Worm (Caenorhabditis elegans): ENCODE results near the gene Y17G7B.8.

Y17G7B.8 gene

DNA sequence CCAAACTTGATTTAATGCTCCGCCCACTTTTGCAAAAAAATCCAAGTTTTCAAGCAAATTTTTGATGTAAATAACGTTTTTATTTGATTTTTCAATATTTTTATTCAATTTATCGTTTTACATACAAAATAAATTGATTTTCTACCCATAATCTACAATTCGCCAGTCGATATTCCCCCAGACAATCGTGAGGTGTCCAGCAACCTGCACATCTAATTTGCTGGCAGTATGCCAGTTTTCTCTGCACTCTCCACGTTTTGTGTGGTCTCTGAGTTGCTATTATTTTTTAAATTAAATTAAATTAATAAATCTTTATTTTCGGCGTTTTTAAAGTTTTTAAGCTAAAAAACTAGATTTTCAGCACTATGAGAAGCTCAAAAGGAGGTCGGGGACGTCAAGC lies 47.4 kb downstream of the Y17G7B.8 start (continued):
- TF ChIP-seq madf-10 (tag; optimal IDR thresholded peaks at IDR 0.05) (peak; percentile 85), snpc-1.1 (tag; optimal IDR thresholded peaks at IDR 0.05; ENCODE audit: insufficient read depth) (peak; percentile 16), tbp1 (GFP tag; optimal IDR thresholded peaks at IDR 0.05) (peak; percentile 76), ztf-22 (GFP tag; optimal IDR thresholded peaks at IDR 0.05) (no peak), F33H1.4 (GFP tag; IDR thresholded peaks at IDR 0.05) (peak; percentile 93), rec-8 (tag; optimal IDR thresholded peaks at IDR 0.05) (no peak), nfyb-1 (GFP tag; IDR thresholded peaks at IDR 0.05) (peak; percentile 84; the same call in 1 of the 2 replicates), C17E4.6 (GFP tag; IDR thresholded peaks at IDR 0.05) (peak; percentile 71), F37B4.10 (GFP tag; IDR thresholded peaks at IDR 0.05) (no peak), efl-1 (GFP tag; optimal IDR thresholded peaks at IDR 0.05) (peak; percentile 55), ccch-3 (GFP tag; optimal IDR thresholded peaks at IDR 0.05) (peak; percentile 65), ceh-40 (GFP tag; IDR thresholded peaks at IDR 0.05) (no peak), lin-26 (GFP tag; IDR thresholded peaks at IDR 0.05) (no peak), lin-54 (GFP tag; optimal IDR thresholded peaks at IDR 0.05) (peak; percentile 96), T07F8.4 (tag; optimal IDR thresholded peaks at IDR 0.05) (peak; percentile 31), ZK185.1 (tag; optimal IDR thresholded peaks at IDR 0.05; ENCODE audit: poor library complexity, severe bottlenecking) (no peak), ceh-58 (GFP tag; IDR thresholded peaks at IDR 0.05) (no peak), pbrm-1 (GFP tag; IDR thresholded peaks at IDR 0.05) (peak; percentile 85; the same call in 1 of the 2 replicates), nhr-120 (GFP tag; IDR thresholded peaks at IDR 0.05) (no peak), mxl-1 (tag; optimal IDR thresholded peaks at IDR 0.05) (no peak), snpc-1.3 (tag; optimal IDR thresholded peaks at IDR 0.05; ENCODE audit: insufficient read depth) (peak; percentile 87), lin-35 (GFP tag; optimal IDR thresholded peaks at IDR 0.05) (peak in 1 of 3 experiments; percentile 88), F49E8.2 (tag; optimal IDR thresholded peaks at IDR 0.05; ENCODE audit: insufficient read depth) (peak; percentile 59), rpc-1 (optimal IDR thresholded peaks at IDR 0.05) (no peak), rpc-1 (tag; optimal IDR thresholded peaks at IDR 0.05) (no peak), B0261.1 (tag; optimal IDR thresholded peaks at IDR 0.05) (no peak), D2030.7 (GFP tag; IDR thresholded peaks at IDR 0.05) (peak; percentile 96), attf-5 (GFP tag; optimal IDR thresholded peaks at IDR 0.05) (peak; percentile 94), hrde-1 (tag; optimal IDR thresholded peaks at IDR 0.05; ENCODE audit: borderline replicate concordance) (peak; percentile 18), mes-4 (tag; optimal IDR thresholded peaks at IDR 0.05) (no peak), unc-130 (GFP tag; optimal IDR thresholded peaks at IDR 0.05) (peak; percentile 44), lsy-27 (tag; optimal IDR thresholded peaks at IDR 0.05; ENCODE audit: borderline replicate concordance, insufficient read depth) (no peak), nhr-80 (tag; optimal IDR thresholded peaks at IDR 0.05) (peak; percentile 28), F23B12.7 (tag; optimal IDR thresholded peaks at IDR 0.05; ENCODE audit: insufficient read depth) (no peak), hmg-1.2 (GFP tag; IDR thresholded peaks at IDR 0.05) (peak; percentile 98), dpl-1 (GFP tag; optimal IDR thresholded peaks at IDR 0.05) (peak; percentile 27), let-607 (tag; optimal IDR thresholded peaks at IDR 0.05) (peak; percentile 25 to 80), ekl-4 (GFP tag; IDR thresholded peaks at IDR 0.05) (no peak; the same call in 1 of the 2 replicates), Y67H2A.10 (GFP tag; conservative IDR thresholded peaks at IDR 0.05) (peak; percentile 91), sptf-2 (GFP tag; optimal IDR thresholded peaks at IDR 0.05) (no peak), B0336.3 (GFP tag; IDR thresholded peaks at IDR 0.05) (peak; percentile 68), madf-3 (GFP tag; IDR thresholded peaks at IDR 0.05) (peak; percentile 99), dox-1 (GFP tag; IDR thresholded peaks at IDR 0.05) (no peak), F22D6.2 (tag; optimal IDR thresholded peaks at IDR 0.05) (peak; percentile 16), tlf-1 (GFP tag; optimal IDR thresholded peaks at IDR 0.05) (peak; percentile 96), B0035.1 (tag; optimal IDR thresholded peaks at IDR 0.05) (peak; percentile 62), sdz-38 (tag; optimal IDR thresholded peaks at IDR 0.05) (no peak), atf-7 (tag; optimal IDR thresholded peaks at IDR 0.05) (no peak)
